Worm (Caenorhabditis elegans) whole organism, midembryonic: ENCODE results near the gene dmsr-10.

ENCODE experiments used
- T22C8.4 ChIP-seq: fragments of 200-800 bp; sonication (Bioruptor generic); IDR thresholded peaks from 2 replicates; pipeline ENCODE4 v1.3.6; 2022; ENCODE audit warnings: missing genetic modification characterization, missing compliant biosample characterization
- klf-2 ChIP-seq: fragments of 200-800 bp; sonication (Bioruptor generic); conservative IDR thresholded peaks from 2 replicates; pipeline ENCODE4 v1.3.6; 2022; ENCODE audit warnings: missing genetic modification reagents, missing genetic modification characterization, missing compliant biosample characterization

DNA sequence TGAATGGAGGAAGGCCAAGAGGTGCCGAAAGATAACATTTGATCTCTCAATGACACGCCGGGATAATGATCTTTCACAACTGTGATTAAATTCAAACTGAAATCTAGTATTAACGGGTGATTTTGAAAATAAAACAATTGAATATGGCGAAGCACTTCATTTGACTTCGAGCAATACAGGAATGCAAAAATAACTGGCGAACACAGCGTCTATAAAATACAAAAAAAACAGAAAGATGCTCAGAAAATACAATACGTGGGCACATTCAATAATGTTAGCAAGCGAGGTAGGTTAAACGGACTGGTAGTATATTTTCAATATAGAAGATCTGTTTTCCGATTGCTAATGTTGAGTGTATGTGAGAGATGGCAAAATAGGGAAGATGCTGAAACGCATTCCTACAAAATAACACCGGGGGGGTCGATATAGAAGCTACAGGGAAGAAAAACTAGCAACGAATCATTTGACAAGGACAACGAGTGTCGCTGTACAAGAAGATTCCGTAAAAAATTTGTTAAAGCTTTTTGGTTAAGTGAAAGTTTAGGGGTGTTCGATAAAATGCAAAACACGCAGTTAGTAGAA, 18.6 kb downstream of the dmsr-10 start:
- TF ChIP-seq T22C8.4: no peak
- no peak for TF ChIP-seq klf-2
